Worm (Caenorhabditis elegans): ENCODE measurements around the gene istr-1.

istr-1 gene

DNA sequence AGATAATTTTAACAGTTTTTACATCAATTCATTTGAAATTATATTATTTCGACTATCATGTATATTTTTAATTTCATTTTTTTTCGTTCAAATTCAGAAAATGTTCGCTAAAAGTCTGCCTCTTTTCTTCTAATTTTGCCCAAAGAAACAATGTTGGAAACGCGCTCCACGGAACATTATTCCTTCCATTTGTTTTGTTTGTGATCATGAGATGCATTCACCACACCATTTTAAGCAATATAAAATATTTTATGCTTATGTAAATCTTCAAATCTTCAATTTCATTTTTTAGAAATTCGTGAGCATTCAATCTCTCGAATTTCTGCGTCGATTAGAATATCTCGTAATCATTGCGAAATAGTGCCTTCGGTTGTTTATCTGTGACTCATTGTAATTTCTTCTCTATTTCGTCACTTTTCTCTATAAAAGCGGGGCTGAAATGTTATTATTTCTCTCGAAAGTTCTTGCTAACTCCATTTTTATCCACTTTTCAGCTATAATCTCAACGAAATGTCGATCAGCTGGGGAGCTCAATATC lies at the start of gene istr-1:
istr-1 (plus strand) TSS at position 495 of the 538 bp plus-strand sequence.
- TF ChIP-seq dao-5 (tag; optimal IDR thresholded peaks at IDR 0.05) (no peak), W03F9.2 (tag; optimal IDR thresholded peaks at IDR 0.05) (no peak), him-1 (tag; optimal IDR thresholded peaks at IDR 0.05) (no peak)

ce11 chrV:12649213-12649612 lies 48.4 kb upstream of the istr-1 start, which contains the start of gene gpa-9:
gpa-9 (minus strand) TSS chrV:12649313.
- TF ChIP-seq him-1 (tag; optimal IDR thresholded peaks at IDR 0.05), result no peak
- no peak for TF ChIP-seq dao-5 (tag; optimal IDR thresholded peaks at IDR 0.05)
- TF ChIP-seq W03F9.2 (tag; optimal IDR thresholded peaks at IDR 0.05), result no peak

ce11 chrV:12649636-12650035 lies 48.0 kb upstream of the istr-1 start, which contains the start of gene lin-25:
lin-25 (plus strand) TSS chrV:12649925.
- TF ChIP-seq dao-5 (tag; optimal IDR thresholded peaks at IDR 0.05) (no peak), W03F9.2 (tag; optimal IDR thresholded peaks at IDR 0.05) (peak; percentile 50)

DNA sequence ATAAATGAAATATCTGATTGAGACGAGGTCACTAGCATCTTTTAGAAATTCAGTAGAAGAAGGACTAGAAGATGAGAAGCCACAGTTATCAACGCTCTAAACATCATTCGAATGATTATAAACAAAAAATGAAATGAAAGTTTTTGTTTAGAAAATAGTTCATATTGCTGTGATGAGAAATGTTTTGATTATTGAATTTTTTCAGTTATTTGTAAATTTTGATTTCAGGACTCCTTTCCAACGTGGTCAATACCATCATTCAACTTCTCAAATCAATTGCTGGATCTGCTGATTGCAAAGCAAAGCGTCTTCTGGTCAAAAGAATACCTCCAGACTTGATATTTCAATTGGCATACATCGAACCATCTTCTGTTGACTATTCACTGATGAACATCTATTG lies 39.5 kb upstream of the istr-1 start, which contains the start of gene W05B10.6:
W05B10.6 (minus strand) TSS at position 101 of the 400 bp plus-strand sequence.
- no peak for TF ChIP-seq dao-5 (tag; optimal IDR thresholded peaks at IDR 0.05)
- no peak for TF ChIP-seq W03F9.2 (tag; optimal IDR thresholded peaks at IDR 0.05)
- no peak for TF ChIP-seq him-1 (tag; optimal IDR thresholded peaks at IDR 0.05)

DNA sequence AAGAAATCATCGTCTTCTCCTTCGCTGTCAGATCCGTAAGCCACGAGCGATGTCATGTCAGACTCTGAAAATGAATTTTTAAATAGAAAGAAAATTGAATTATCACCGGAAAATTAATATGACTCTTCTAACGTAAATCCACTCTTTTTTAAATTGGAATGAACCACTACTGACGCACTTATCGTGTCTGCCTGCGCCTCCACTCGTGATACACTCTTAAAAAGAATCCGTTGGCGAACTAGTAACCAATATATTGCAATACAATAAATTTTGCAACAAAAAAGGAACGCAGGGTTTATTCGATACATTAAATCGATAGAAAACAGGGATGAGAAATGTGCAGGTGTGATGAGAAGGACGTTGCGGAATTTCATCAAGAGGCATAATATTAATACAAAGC lies 38.2 kb upstream of the istr-1 start, which contains the start of gene ccch-3:
ccch-3 (minus strand) TSS at position 262 of the 400 bp plus-strand sequence.
- peak; percentile 54 for TF ChIP-seq W03F9.2 (tag; optimal IDR thresholded peaks at IDR 0.05)
- no peak for TF ChIP-seq dao-5 (tag; optimal IDR thresholded peaks at IDR 0.05)

DNA sequence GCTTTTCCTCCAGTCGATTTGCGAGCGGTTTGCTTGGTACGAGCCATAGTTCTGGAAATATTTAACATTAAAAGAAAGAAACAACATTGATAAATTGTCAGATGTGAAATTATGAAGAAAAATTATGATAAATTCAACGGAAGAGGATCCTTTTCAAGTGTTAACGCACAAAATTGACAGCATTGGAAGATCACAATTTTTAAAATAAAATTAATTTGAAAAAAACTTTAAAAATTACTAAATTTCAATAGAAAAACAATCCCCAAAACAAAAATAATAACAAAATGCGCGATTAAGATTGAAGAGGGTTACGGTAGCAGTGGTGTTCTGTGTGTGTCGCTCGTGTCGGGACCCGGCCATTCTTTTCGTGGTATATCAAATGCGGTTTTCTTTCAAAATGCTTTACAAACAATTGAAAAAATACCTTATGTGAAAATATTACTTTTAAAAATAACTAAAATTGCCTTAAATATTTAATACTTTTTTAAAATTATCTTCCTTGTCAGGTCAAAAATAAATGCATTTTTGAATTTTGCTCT lies 37.3 kb upstream of the istr-1 start, which contains the start of gene his-74:
his-74 (minus strand) TSS at position 51 of the 539 bp plus-strand sequence.
- no peak for TF ChIP-seq W03F9.2 (tag; optimal IDR thresholded peaks at IDR 0.05)
- no peak for TF ChIP-seq him-1 (tag; optimal IDR thresholded peaks at IDR 0.05)
- no peak for TF ChIP-seq dao-5 (tag; optimal IDR thresholded peaks at IDR 0.05)

DNA sequence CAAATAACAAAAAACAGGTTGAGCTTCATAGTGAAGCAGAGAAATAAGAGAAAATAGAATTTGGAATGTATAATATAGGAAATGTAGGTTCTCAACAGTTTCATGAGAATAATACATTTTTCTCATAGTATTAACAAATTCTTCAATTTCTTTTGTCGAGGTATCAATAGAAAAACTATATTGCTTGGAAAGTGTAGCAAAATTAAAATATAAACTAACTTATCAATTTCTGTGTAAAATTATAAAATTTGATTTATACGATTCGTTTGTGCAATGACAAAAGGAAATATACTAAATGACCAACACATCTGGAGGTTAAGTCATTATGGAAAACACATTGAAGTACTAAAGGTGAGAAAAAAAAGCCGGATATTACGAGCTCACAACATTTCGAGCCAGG lies 36.0 kb upstream of the istr-1 start, which contains the start of gene W05B10.3:
W05B10.3 (minus strand) TSS at position 101 of the 400 bp plus-strand sequence.
- TF ChIP-seq him-1 (tag; optimal IDR thresholded peaks at IDR 0.05) (no peak), dao-5 (tag; optimal IDR thresholded peaks at IDR 0.05) (no peak), W03F9.2 (tag; optimal IDR thresholded peaks at IDR 0.05) (no peak)

DNA sequence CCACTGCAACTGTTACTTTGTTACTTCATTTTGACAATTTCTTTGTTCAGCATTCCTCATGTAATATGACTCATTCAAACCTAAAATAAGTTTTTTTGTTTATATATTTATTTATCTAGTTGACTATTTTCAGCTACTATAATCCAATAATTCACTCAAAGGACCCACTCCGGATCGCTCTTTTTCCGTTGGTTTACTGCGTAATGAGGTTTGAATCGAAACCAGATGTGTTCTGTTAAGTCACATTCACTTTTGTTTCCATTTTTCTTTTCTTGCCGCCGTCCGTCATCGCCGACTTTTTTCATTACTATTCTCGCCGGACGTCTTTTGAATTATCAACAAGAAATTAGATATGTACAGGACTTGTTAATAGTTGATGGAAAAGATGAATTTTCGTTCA lies 34.3 kb upstream of the istr-1 start:
- TF ChIP-seq W03F9.2 (tag; optimal IDR thresholded peaks at IDR 0.05) (no peak), dao-5 (tag; optimal IDR thresholded peaks at IDR 0.05) (no peak), him-1 (tag; optimal IDR thresholded peaks at IDR 0.05) (no peak)

DNA sequence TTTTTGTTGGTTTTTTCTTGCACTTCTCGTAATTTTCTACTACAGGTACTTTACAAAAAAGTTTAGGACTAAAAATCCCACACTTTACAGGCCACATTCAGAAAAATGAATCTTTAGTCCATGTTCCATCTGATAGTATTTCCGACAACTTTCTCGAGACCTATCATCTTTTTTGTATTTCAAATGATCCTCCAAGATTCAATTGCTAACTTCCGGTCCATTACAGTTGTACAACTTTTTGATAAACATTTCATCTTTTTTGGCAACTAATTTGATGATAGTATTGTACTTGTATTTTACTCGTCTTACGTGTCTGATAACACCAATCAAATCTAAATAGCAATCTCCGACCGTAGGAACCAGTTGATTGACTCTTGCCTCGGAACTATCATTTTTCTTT lies 30.3 kb upstream of the istr-1 start:
- TF ChIP-seq dao-5 (tag; optimal IDR thresholded peaks at IDR 0.05) (no peak), W03F9.2 (tag; optimal IDR thresholded peaks at IDR 0.05) (no peak), him-1 (tag; optimal IDR thresholded peaks at IDR 0.05) (no peak)

ce11 chrV:12667926-12668325 lies 29.7 kb upstream of the istr-1 start, which contains the start of gene W05B10.4:
W05B10.4 (plus strand) TSS chrV:12668226.
- no peak for TF ChIP-seq him-1 (tag; optimal IDR thresholded peaks at IDR 0.05)
- TF ChIP-seq W03F9.2 (tag; optimal IDR thresholded peaks at IDR 0.05), result no peak
- no peak for TF ChIP-seq dao-5 (tag; optimal IDR thresholded peaks at IDR 0.05)

ce11 chrV:12670607-12671006 lies 27.1 kb upstream of the istr-1 start, which contains the start of gene srx-116:
srx-116 (plus strand) TSS chrV:12670907.
- TF ChIP-seq W03F9.2 (tag; optimal IDR thresholded peaks at IDR 0.05), result no peak
- TF ChIP-seq him-1 (tag; optimal IDR thresholded peaks at IDR 0.05), result no peak
- no peak for TF ChIP-seq dao-5 (tag; optimal IDR thresholded peaks at IDR 0.05)

DNA sequence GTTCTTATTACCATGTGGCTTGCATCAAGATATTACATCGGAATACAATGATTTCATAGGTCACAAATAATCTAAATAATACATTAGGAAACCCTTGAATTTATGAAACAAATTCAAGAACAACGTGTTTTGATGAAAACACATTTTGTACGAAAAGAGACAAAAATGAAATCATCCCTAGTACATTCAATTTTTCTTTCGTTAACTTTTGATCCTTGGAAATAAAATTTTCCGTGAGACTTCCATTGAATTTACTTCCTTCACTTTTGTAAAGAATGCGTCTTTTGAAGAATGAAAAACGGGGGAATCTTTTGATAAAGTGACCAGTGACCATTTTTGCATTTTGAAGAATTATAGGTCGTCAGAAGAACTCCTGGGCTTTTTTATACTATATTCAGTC lies 23.9 kb upstream of the istr-1 start:
- no peak for TF ChIP-seq dao-5 (tag; optimal IDR thresholded peaks at IDR 0.05)
- TF ChIP-seq W03F9.2 (tag; optimal IDR thresholded peaks at IDR 0.05), result no peak
- TF ChIP-seq him-1 (tag; optimal IDR thresholded peaks at IDR 0.05), result no peak

- TF ChIP-seq dao-5 (tag; optimal IDR thresholded peaks at IDR 0.05), result no peak
- TF ChIP-seq W03F9.2 (tag; optimal IDR thresholded peaks at IDR 0.05), result no peak
- TF ChIP-seq him-1 (tag; optimal IDR thresholded peaks at IDR 0.05), result no peak
These were observed 21.4 kb upstream of the istr-1 start for ce11 chrV:12676299-12676698.

- TF ChIP-seq dao-5 (tag; optimal IDR thresholded peaks at IDR 0.05) (no peak), him-1 (tag; optimal IDR thresholded peaks at IDR 0.05) (no peak), W03F9.2 (tag; optimal IDR thresholded peaks at IDR 0.05) (no peak)
These were observed 18.4 kb upstream of the istr-1 start for ce11 chrV:12679292-12679691.
